Worm (Caenorhabditis elegans): ENCODE results near the gene F20B6.6.

- TF ChIP-seq ztf-23 (GFP tag; IDR thresholded peaks at IDR 0.05) = no peak
- TF ChIP-seq tab-1 (GFP tag; IDR thresholded peaks at IDR 0.05) = no peak
- no peak for TF ChIP-seq flt-1 (GFP tag; IDR thresholded peaks at IDR 0.05)
- no peak for TF ChIP-seq ref-1 (GFP tag; conservative IDR thresholded peaks at IDR 0.05)
- no peak for TF ChIP-seq ztf-29 (GFP tag; IDR thresholded peaks at IDR 0.05)
- no peak for TF ChIP-seq klf-2 (GFP tag; conservative IDR thresholded peaks at IDR 0.05)
- TF ChIP-seq cog-1 (tag; optimal IDR thresholded peaks at IDR 0.05) = no peak
Measured at ce11 chrX:4193080-4193479, 8.9 kb downstream of the F20B6.6 start.

All from whole organism, midembryonic.